Worm (Caenorhabditis elegans) whole organism, L4/young adult: ENCODE results near the gene hip-1.

Experiments
- W03F9.2 ChIP-seq: fragments of 150-350 bp; optimal IDR thresholded peaks from 2 replicates; lab custom pipeline; 2014; ENCODE audit warnings: missing biosample characterization, missing genetic modification characterization
- dao-5 ChIP-seq: sonication (generic microtip); optimal IDR thresholded peaks from 2 replicates; lab custom pipeline; 2016; ENCODE audit warnings: missing genotype, missing genetic modification characterization, moderate library complexity, missing compliant biosample characterization
- him-1 ChIP-seq: sonication (generic microtip); optimal IDR thresholded peaks from 2 replicates; lab custom pipeline; 2016; ENCODE audit warnings: missing genotype, missing genetic modification reagents, missing genetic modification characterization, missing compliant biosample characterization

The hip-1 gene

ce11 chrIII:13643534-13643933, 21.2 kb upstream of the hip-1 start, which contains the start of the genes drr-2 and set-16:
TSS of gene drr-2 (minus strand) at chrIII:13643570.
TSS of gene set-16 (plus strand) at chrIII:13643916.
- peak; percentile 98 for TF ChIP-seq W03F9.2
- TF ChIP-seq him-1 (tag; lab: Kevin White, UChicago) = peak; percentile 96
- TF ChIP-seq dao-5 (tag; lab: Kevin White, UChicago) = peak; percentile 68

ce11 chrIII:13642776-13643175, 20.5 kb upstream of the hip-1 start:
- TF ChIP-seq him-1 (tag; lab: Kevin White, UChicago) (no peak), dao-5 (tag; lab: Kevin White, UChicago) (no peak), W03F9.2 (no peak)

ce11 chrIII:13642227-13642626, 19.9 kb upstream of the hip-1 start, which contains the start of gene T12D8.10:
TSS of gene T12D8.10 (minus strand) at chrIII:13642327.
- TF ChIP-seq him-1 (tag; lab: Kevin White, UChicago) (no peak), W03F9.2 (no peak), dao-5 (tag; lab: Kevin White, UChicago) (no peak)

ce11 chrIII:13641588-13641987, 19.3 kb upstream of the hip-1 start, which contains the start of gene acbp-5:
TSS of gene acbp-5 (minus strand) at chrIII:13641688.
- TF ChIP-seq dao-5 (tag; lab: Kevin White, UChicago) = no peak
- TF ChIP-seq him-1 (tag; lab: Kevin White, UChicago) = no peak
- TF ChIP-seq W03F9.2 = no peak

- TF ChIP-seq him-1 (tag; lab: Kevin White, UChicago) = no peak
- TF ChIP-seq dao-5 (tag; lab: Kevin White, UChicago) = no peak
- no peak for TF ChIP-seq W03F9.2
Observed at ce11 chrIII:13640869-13641268, 18.6 kb upstream of the hip-1 start.

- no peak for TF ChIP-seq W03F9.2
- no peak for TF ChIP-seq dao-5 (tag; lab: Kevin White, UChicago)
- TF ChIP-seq him-1 (tag; lab: Kevin White, UChicago) = no peak
Observed at ce11 chrIII:13640003-13640499, 17.8 kb upstream of the hip-1 start.

ce11 chrIII:13637681-13638080, 15.4 kb upstream of the hip-1 start:
- no peak for TF ChIP-seq him-1 (tag; lab: Kevin White, UChicago)
- no peak for TF ChIP-seq W03F9.2
- TF ChIP-seq dao-5 (tag; lab: Kevin White, UChicago) = no peak

ce11 chrIII:13635730-13636360, 13.6 kb upstream of the hip-1 start:
- TF ChIP-seq W03F9.2 (no peak), dao-5 (tag; lab: Kevin White, UChicago) (no peak), him-1 (tag; lab: Kevin White, UChicago) (no peak)

- no peak for TF ChIP-seq W03F9.2
- no peak for TF ChIP-seq him-1 (tag; lab: Kevin White, UChicago)
- no peak for TF ChIP-seq dao-5 (tag; lab: Kevin White, UChicago)
Observed at ce11 chrIII:13635235-13635634, 12.9 kb upstream of the hip-1 start.

ce11 chrIII:13633826-13634225, 11.5 kb upstream of the hip-1 start:
- no peak for TF ChIP-seq W03F9.2
- no peak for TF ChIP-seq him-1 (tag; lab: Kevin White, UChicago)
- TF ChIP-seq dao-5 (tag; lab: Kevin White, UChicago) = no peak

- TF ChIP-seq W03F9.2 = no peak
- no peak for TF ChIP-seq him-1 (tag; lab: Kevin White, UChicago)
- TF ChIP-seq dao-5 (tag; lab: Kevin White, UChicago) = no peak
Observed at ce11 chrIII:13630708-13631107, 8.4 kb upstream of the hip-1 start, which contains the start of gene arrd-17. TSS of gene arrd-17 (minus strand) at chrIII:13630808.

- TF ChIP-seq W03F9.2 (no peak), dao-5 (tag; lab: Kevin White, UChicago) (no peak), him-1 (tag; lab: Kevin White, UChicago) (no peak)
Observed at ce11 chrIII:13626692-13627091, 4.4 kb upstream of the hip-1 start, which contains the start of gene T12D8.5. TSS of gene T12D8.5 (minus strand) at chrIII:13626786.

- TF ChIP-seq W03F9.2 (no peak), dao-5 (tag; lab: Kevin White, UChicago) (peak; percentile 0)
Observed at ce11 chrIII:13625650-13626430, 3.5 kb upstream of the hip-1 start.

ce11 chrIII:13624226-13624625, 1.9 kb upstream of the hip-1 start, which contains the start of gene taf-9:
TSS of gene taf-9 (plus strand) at chrIII:13624276.
- TF ChIP-seq W03F9.2 = no peak
- TF ChIP-seq dao-5 (tag; lab: Kevin White, UChicago) = no peak
- TF ChIP-seq him-1 (tag; lab: Kevin White, UChicago) = no peak
